Worm (Caenorhabditis elegans): ENCODE results near the gene T19D12.4.
A peak's percentile ranks its signal among the peaks of the same experiment; 100 is the strongest.

Gene T19D12.4

ce11 chrII:6679724-6680123, 48.8 kb downstream of the T19D12.4 start, which contains the start of gene ift-74:
Gene ift-74 (plus strand): TSS chrII:6680024.
- TF ChIP-seq mxl-3 (GFP tag; optimal IDR thresholded peaks at IDR 0.05) (no peak), nhr-237 (tag; optimal IDR thresholded peaks at IDR 0.05) (no peak), zfp-3 (GFP tag; conservative IDR thresholded peaks at IDR 0.05) (no peak), pha-4 (GFP tag; IDR thresholded peaks at IDR 0.05) (no peak), pha-4 (tag; optimal IDR thresholded peaks at IDR 0.05) (no peak), ceh-44 (GFP tag; IDR thresholded peaks at IDR 0.05) (no peak), gei-8 (GFP tag; optimal IDR thresholded peaks at IDR 0.05) (no peak), Y48G9A.11 (GFP tag; IDR thresholded peaks at IDR 0.05) (no peak), lin-15B (tag; optimal IDR thresholded peaks at IDR 0.05) (no peak), aly-2 (tag; optimal IDR thresholded peaks at IDR 0.05) (no peak), tra-1 (GFP tag; IDR thresholded peaks at IDR 0.05) (no peak), madf-9 (GFP tag; conservative IDR thresholded peaks at IDR 0.05) (no peak), dpl-1 (GFP tag; optimal IDR thresholded peaks at IDR 0.05) (no peak), ceh-62 (tag; optimal IDR thresholded peaks at IDR 0.05) (no peak), hif-1 (tag; optimal IDR thresholded peaks at IDR 0.05) (no peak), jun-1 (tag; optimal IDR thresholded peaks at IDR 0.05) (no peak)

ce11 chrII:6681478-6681877, 50.6 kb downstream of the T19D12.4 start:
- TF ChIP-seq dmd-6 (GFP tag; IDR thresholded peaks at IDR 0.05): peak; percentile 58; the same call in 1 of the 2 replicates
- TF ChIP-seq nhr-77 (tag; optimal IDR thresholded peaks at IDR 0.05): peak; percentile 18
- TF ChIP-seq fos-1 (tag; optimal IDR thresholded peaks at IDR 0.05): no peak
- no peak for TF ChIP-seq lsy-2 (tag; optimal IDR thresholded peaks at IDR 0.05)
- TF ChIP-seq zfp-2 (tag; optimal IDR thresholded peaks at IDR 0.05): no peak
- TF ChIP-seq nhr-28 (tag; optimal IDR thresholded peaks at IDR 0.05): peak; percentile 50
- TF ChIP-seq sdz-12 (GFP tag; optimal IDR thresholded peaks at IDR 0.05): no peak
- TF ChIP-seq pqm-1 (tag; optimal IDR thresholded peaks at IDR 0.05): peak; percentile 72

ce11 chrII:6682918-6683317, 52.0 kb downstream of the T19D12.4 start:
- no peak for TF ChIP-seq lin-15B (tag; optimal IDR thresholded peaks at IDR 0.05)
- TF ChIP-seq unc-130 (GFP tag; optimal IDR thresholded peaks at IDR 0.05): peak; percentile 41
- TF ChIP-seq unc-62 (GFP tag; optimal IDR thresholded peaks at IDR 0.05 in 1 of 2): peak in 1 of 2 experiments; percentile 24
- TF ChIP-seq unc-62 (tag; optimal IDR thresholded peaks at IDR 0.05): no peak
- no peak for TF ChIP-seq daf-19 (GFP tag; conservative IDR thresholded peaks at IDR 0.05)

ce11 chrII:6683663-6684285, 52.9 kb downstream of the T19D12.4 start, which contains the start of gene gyf-1:
Gene gyf-1 (plus strand): TSS chrII:6684235.
- TF ChIP-seq nhr-6 (tag; optimal IDR thresholded peaks at IDR 0.05) (peak; percentile 31), mxl-3 (GFP tag; optimal IDR thresholded peaks at IDR 0.05) (peak; percentile 79), lin-13 (GFP tag; optimal IDR thresholded peaks at IDR 0.05) (no peak), ceh-32 (tag; optimal IDR thresholded peaks at IDR 0.05; ENCODE audit: poor library complexity) (no peak), unc-39 (tag; optimal IDR thresholded peaks at IDR 0.05) (no peak), nhr-28 (tag; optimal IDR thresholded peaks at IDR 0.05) (peak; percentile 63), cey-2 (tag; optimal IDR thresholded peaks at IDR 0.05; ENCODE audit: borderline replicate concordance, insufficient read depth) (no peak), skn-1 (tag; optimal IDR thresholded peaks at IDR 0.05) (no peak), dpl-1 (GFP tag; optimal IDR thresholded peaks at IDR 0.05) (peak; percentile 24), nhr-42 (GFP tag; IDR thresholded peaks at IDR 0.05) (no peak), vab-7 (GFP tag; IDR thresholded peaks at IDR 0.05) (peak; percentile 34; the same call in 1 of the 2 replicates), daf-16 (GFP tag; optimal IDR thresholded peaks at IDR 0.05) (no peak), daf-16 (tag; optimal IDR thresholded peaks at IDR 0.05) (peak; percentile 17), tag-97 (GFP tag; IDR thresholded peaks at IDR 0.05) (no peak), nhr-11 (tag; optimal IDR thresholded peaks at IDR 0.05) (peak; percentile 39), aha-1 (tag) (peak; percentile 65), dve-1 (tag; optimal IDR thresholded peaks at IDR 0.05; ENCODE audit: insufficient read depth) (no peak), ctbp-1 (GFP tag; IDR thresholded peaks at IDR 0.05) (0 out of 2 replicates have a peak, but pooled peaks have one; percentile 34), D1046.2 (GFP tag; IDR thresholded peaks at IDR 0.05) (no peak), ZK337.2 (GFP tag; IDR thresholded peaks at IDR 0.05) (no peak), mdl-1 (tag; optimal IDR thresholded peaks at IDR 0.05) (peak in 1 of 2 experiments; percentile 7), pqm-1 (tag; optimal IDR thresholded peaks at IDR 0.05) (peak; percentile 30), hlh-11 (tag; optimal IDR thresholded peaks at IDR 0.05) (peak; percentile 69), dmd-6 (GFP tag; IDR thresholded peaks at IDR 0.05) (peak; percentile 29; the same call in 1 of the 2 replicates)
